Fruit fly (Drosophila melanogaster): ENCODE results near the gene CG33233.

DNA sequence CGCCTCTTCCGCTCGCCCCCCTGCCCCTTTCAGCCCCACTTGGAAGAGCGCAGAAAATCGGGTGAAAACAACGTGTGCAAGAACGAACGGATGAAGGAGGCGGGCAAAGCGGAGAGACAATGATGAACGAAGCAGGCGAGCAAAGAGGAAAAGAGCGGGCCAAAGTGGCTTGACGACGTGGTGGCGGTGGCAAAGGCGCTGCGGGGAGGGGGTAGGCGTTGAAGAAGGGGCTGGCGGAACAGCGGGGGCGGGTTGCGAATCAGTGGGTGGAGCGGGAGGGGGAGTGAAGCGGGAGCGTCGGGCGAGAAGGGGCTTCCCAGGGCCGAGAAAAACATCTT is 26.7 kb upstream of the CG33233 start:
- TF ChIP-seq CG12768 (GFP tag; optimal IDR thresholded peaks at IDR 0.05), result no peak
- no peak for TF ChIP-seq pad (GFP tag; optimal IDR thresholded peaks at IDR 0.05)
- TF ChIP-seq toe (GFP tag; optimal IDR thresholded peaks at IDR 0.05), result no peak
- no peak for TF ChIP-seq Hr96 (GFP tag; optimal IDR thresholded peaks at IDR 0.05)
- TF ChIP-seq Mnt (GFP tag; optimal IDR thresholded peaks at IDR 0.05), result peak; percentile 8
- no peak for TF ChIP-seq CG5204 (GFP tag; optimal IDR thresholded peaks at IDR 0.05)
- TF ChIP-seq bab1 (GFP tag; optimal IDR thresholded peaks at IDR 0.05), result no peak
- no peak for TF ChIP-seq CG7101 (tag; optimal IDR thresholded peaks at IDR 0.05)
- no peak for TF ChIP-seq Crg-1 (GFP tag; optimal IDR thresholded peaks at IDR 0.05)
- TF ChIP-seq tj (GFP tag; optimal IDR thresholded peaks at IDR 0.05), result peak; percentile 24
- no peak for TF ChIP-seq ovo (GFP tag; optimal IDR thresholded peaks at IDR 0.05)
- no peak for TF ChIP-seq kay (GFP tag; ENCODE audit: borderline replicate concordance)

All from whole organism, adult.